Fruit fly (Drosophila melanogaster) whole organism, embryonic: ENCODE results near the gene CG43175.

Experiments used
- Aef1 ChIP-seq: fragments of 200-800 bp; sonication (Bioruptor generic); IDR thresholded peaks from 3 replicates; pipeline ENCODE4 v1.3.6; 2022; ENCODE audit warnings: missing biosample characterization, missing genetic modification characterization
- Bdp1 ChIP-seq: fragments of 200-800 bp; sonication (Bioruptor generic); optimal IDR thresholded peaks from 3 replicates; lab custom pipeline; 2016; ENCODE audit warnings: missing biosample characterization, missing genetic modification characterization
- Bgb ChIP-seq: fragments of 200-800 bp; sonication (Bioruptor generic); IDR thresholded peaks from 2 replicates; pipeline ENCODE4 v1.3.6; 2022; ENCODE audit warnings: missing biosample characterization, missing genetic modification characterization; ENCODE audit not compliant: partially characterized antibody
- CG13287 ChIP-seq: fragments of 200-800 bp; sonication (Bioruptor generic); IDR thresholded peaks from 2 replicates; pipeline ENCODE4 v1.3.6; 2022; ENCODE audit warnings: missing biosample characterization, missing genetic modification characterization; ENCODE audit not compliant: partially characterized antibody
- CG13624 ChIP-seq: fragments of 200-800 bp; sonication (Bioruptor generic); optimal IDR thresholded peaks from 2 replicates; lab custom pipeline; 2016; ENCODE audit warnings: missing biosample characterization, missing genetic modification characterization
- CG14860 ChIP-seq: fragments of 200-800 bp; sonication (Bioruptor generic); IDR thresholded peaks from 3 replicates; pipeline ENCODE4 v1.3.6; 2022; ENCODE audit warnings: missing biosample characterization, missing genetic modification characterization; ENCODE audit not compliant: partially characterized antibody
- CG16813 ChIP-seq: fragments of 200-800 bp; sonication (Bioruptor generic); IDR thresholded peaks from 3 replicates; pipeline ENCODE4 v1.3.6; 2022; ENCODE audit warnings: missing biosample characterization, missing genetic modification characterization; ENCODE audit not compliant: partially characterized antibody
- CG2120 ChIP-seq: fragments of 200-800 bp; sonication (Bioruptor generic); optimal IDR thresholded peaks from 3 replicates; lab custom pipeline; 2016; ENCODE audit warnings: missing biosample characterization, missing genetic modification characterization
- CG2712 ChIP-seq: fragments of 200-800 bp; optimal IDR thresholded peaks from 3 replicates; lab custom pipeline; 2019; ENCODE audit warnings: missing biosample characterization, mild to moderate bottlenecking, missing genetic modification characterization, moderate library complexity
- CG3995 ChIP-seq: fragments of 200-800 bp; sonication (Bioruptor generic); optimal IDR thresholded peaks from 3 replicates; lab custom pipeline; 2016; ENCODE audit warnings: missing biosample characterization, missing genetic modification characterization
- CG42726 ChIP-seq: fragments of 200-800 bp; sonication (Bioruptor generic); IDR thresholded peaks from 2 replicates; pipeline ENCODE4 v1.3.6; 2022; ENCODE audit warnings: missing biosample characterization, missing genetic modification characterization; ENCODE audit not compliant: partially characterized antibody
- CG4730 ChIP-seq: fragments of 200-800 bp; sonication (Bioruptor generic); IDR thresholded peaks from 2 replicates; pipeline ENCODE4 v1.3.6; 2022; ENCODE audit warnings: missing biosample characterization, missing genetic modification characterization
- CG6272 ChIP-seq: fragments of 200-800 bp; sonication (Bioruptor generic); IDR thresholded peaks from 2 replicates; pipeline ENCODE4 v1.3.6; 2022; ENCODE audit warnings: missing biosample characterization, missing genetic modification characterization
- CG6689 ChIP-seq: fragments of 200-800 bp; sonication (Bioruptor generic); IDR thresholded peaks from 2 replicates; pipeline ENCODE4 v1.3.6; 2022; ENCODE audit warnings: missing biosample characterization, missing genetic modification characterization
- CG7372 ChIP-seq: fragments of 200-800 bp; sonication (Bioruptor generic); IDR thresholded peaks from 2 replicates; pipeline ENCODE4 v1.3.6; 2022; ENCODE audit warnings: missing biosample characterization, missing genetic modification characterization
- CG8290 ChIP-seq, 3 experiments: fragments of 200-800 bp; sonication (Bioruptor generic); optimal IDR thresholded peaks; 2 replicates each; lab custom pipeline; 2016 to 2019; ENCODE audit warnings: missing biosample characterization in 3 of 3, missing genetic modification characterization in 3 of 3, mild to moderate bottlenecking in 2 of 3, moderate library complexity in 1 of 3
- CG9609 ChIP-seq: fragments of 200-800 bp; sonication (Bioruptor generic); optimal IDR thresholded peaks from 3 replicates; lab custom pipeline; 2016; ENCODE audit warnings: missing biosample characterization, missing genetic modification characterization
- CG9932 ChIP-seq: fragments of 200-800 bp; sonication (Bioruptor generic); IDR thresholded peaks from 2 replicates; pipeline ENCODE4 v1.3.6; 2022; ENCODE audit warnings: missing biosample characterization, missing genetic modification characterization
- Dll ChIP-seq: fragments of 200-800 bp; sonication (Bioruptor generic); IDR thresholded peaks from 4 replicates; pipeline ENCODE4 v1.3.6; 2022; ENCODE audit warnings: missing biosample characterization, missing genetic modification characterization; ENCODE audit not compliant: partially characterized antibody
- Eip74EF ChIP-seq, 2 experiments: fragments of 200-800 bp in 1 of 2; fragments of >200 bp in 1 of 2; sonication (Bioruptor generic) in 1 of 2; optimal IDR thresholded peaks; 2 replicates each; lab custom pipeline; 2017 to 2019; ENCODE audit warnings: missing biosample characterization in 2 of 2, missing genetic modification characterization in 2 of 2, mild to moderate bottlenecking in 1 of 2, moderate library complexity in 1 of 2
- Ets65A ChIP-seq: fragments of 200-800 bp; sonication (Bioruptor generic); peaks from one replicate; lab custom pipeline; 2016; ENCODE audit warnings: missing biosample characterization, missing genetic modification characterization
- Ets97D ChIP-seq: fragments of 200-800 bp; sonication (Bioruptor generic); optimal IDR thresholded peaks from 3 replicates; lab custom pipeline; 2016; ENCODE audit warnings: missing biosample characterization, missing genetic modification characterization
- Med ChIP-seq: fragments of 200-800 bp; sonication (Bioruptor generic); peaks from one replicate; lab custom pipeline; 2016; ENCODE audit warnings: missing biosample characterization, missing genetic modification characterization, mild to moderate bottlenecking, inconsistent platforms, moderate library complexity
- Oaz ChIP-seq: fragments of 200-800 bp; sonication (Bioruptor generic); IDR thresholded peaks from 2 replicates; pipeline ENCODE4 v1.3.6; 2022; ENCODE audit warnings: missing biosample characterization, missing genetic modification characterization
- Opbp ChIP-seq: fragments of 200-800 bp; sonication (Bioruptor generic); IDR thresholded peaks from 3 replicates; pipeline ENCODE4 v1.3.6; 2022; ENCODE audit warnings: missing biosample characterization, missing genetic modification characterization; ENCODE audit not compliant: partially characterized antibody
- Rx ChIP-seq: fragments of 200-800 bp; sonication (Bioruptor generic); IDR thresholded peaks from 2 replicates; pipeline ENCODE4 v1.3.6; 2022; ENCODE audit warnings: missing biosample characterization, missing genetic modification characterization
- Sry-β ChIP-seq: fragments of 200-800 bp; sonication (Bioruptor generic); optimal IDR thresholded peaks from 2 replicates; lab custom pipeline; 2018; ENCODE audit warnings: missing biosample characterization, mild to moderate bottlenecking, missing genetic modification characterization, moderate library complexity
- abd-A ChIP-seq: fragments of 200-800 bp; sonication (Bioruptor generic); optimal IDR thresholded peaks from 3 replicates; lab custom pipeline; 2019; ENCODE audit warnings: missing biosample characterization, mild to moderate bottlenecking, missing genetic modification characterization, moderate library complexity
- amos ChIP-seq: fragments of 200-800 bp; sonication (Bioruptor generic); IDR thresholded peaks from 2 replicates; pipeline ENCODE4 v1.3.6; 2022; ENCODE audit warnings: missing biosample characterization, missing genetic modification characterization; ENCODE audit not compliant: partially characterized antibody
- ato ChIP-seq: fragments of 200-800 bp; sonication (Bioruptor generic); IDR thresholded peaks from 2 replicates; pipeline ENCODE4 v1.3.6; 2022; ENCODE audit warnings: missing biosample characterization, missing genetic modification characterization; ENCODE audit not compliant: partially characterized antibody
- chm ChIP-seq: fragments of 200-800 bp; sonication (Bioruptor generic); IDR thresholded peaks from 2 replicates; pipeline ENCODE4 v1.3.6; 2022; ENCODE audit warnings: missing biosample characterization, missing genetic modification characterization
- eve ChIP-seq, 2 experiments: fragments of >200 bp; optimal IDR thresholded peaks; 2 replicates each; lab custom pipeline; 2017; ENCODE audit warnings: missing biosample characterization in 2 of 2, missing genetic modification characterization in 2 of 2
- ftz-f1 ChIP-seq: fragments of 200-800 bp; sonication (Bioruptor generic); optimal IDR thresholded peaks from 2 replicates; lab custom pipeline; 2016; ENCODE audit warnings: missing biosample characterization, missing genetic modification characterization
- fu2 ChIP-seq: fragments of 200-800 bp; sonication (Bioruptor generic); optimal IDR thresholded peaks from 2 replicates; lab custom pipeline; 2016; ENCODE audit warnings: missing biosample characterization, missing genetic modification characterization
- lilli ChIP-seq: fragments of 200-800 bp; sonication (Bioruptor generic); optimal IDR thresholded peaks from 3 replicates; lab custom pipeline; 2016; ENCODE audit warnings: missing biosample characterization, missing genetic modification characterization
- nmo ChIP-seq: fragments of 200-800 bp; sonication (Bioruptor generic); optimal IDR thresholded peaks from 2 replicates; lab custom pipeline; 2018; ENCODE audit warnings: missing biosample characterization, mild to moderate bottlenecking, missing genetic modification characterization, moderate library complexity
- pan ChIP-seq, 4 experiments: fragments of >200 bp in 3 of 4; fragments of 200-800 bp in 1 of 4; sonication (Bioruptor generic) in 1 of 4; optimal IDR thresholded peaks in 3 of 4; IDR thresholded peaks in 1 of 4; 2 replicates each; pipeline versions ENCODE4 v1.3.6 to Lab custom; 2017 to 2022; ENCODE audit warnings: missing biosample characterization in 2 of 4, missing genetic modification characterization in 2 of 4, mixed read lengths in 1 of 4
- pros ChIP-seq: fragments of 200-800 bp; sonication (Bioruptor generic); optimal IDR thresholded peaks from 3 replicates; lab custom pipeline; 2019; ENCODE audit warnings: missing biosample characterization, mild to moderate bottlenecking, missing genetic modification characterization, moderate library complexity
- row ChIP-seq: fragments of 200-800 bp; sonication (Bioruptor generic); IDR thresholded peaks from 3 replicates; pipeline ENCODE4 v1.3.6; 2022; ENCODE audit warnings: missing biosample characterization, missing genetic modification characterization
- sens ChIP-seq: fragments of 200-800 bp; sonication (Bioruptor generic); peaks from one replicate; lab custom pipeline; 2016; ENCODE audit warnings: missing biosample characterization, missing genetic modification characterization
- slbo ChIP-seq: fragments of 200-800 bp; sonication (Bioruptor generic); IDR thresholded peaks from 2 replicates; pipeline ENCODE4 v1.3.6; 2022; ENCODE audit warnings: missing biosample characterization, missing genetic modification characterization
- sob ChIP-seq: fragments of 200-800 bp; sonication (Bioruptor generic); IDR thresholded peaks from 2 replicates; pipeline ENCODE4 v1.3.6; 2022; ENCODE audit warnings: missing biosample characterization, missing genetic modification characterization
- tll ChIP-seq, 2 experiments: fragments of 200-800 bp in 1 of 2; fragments of >200 bp in 1 of 2; sonication (Bioruptor generic) in 1 of 2; optimal IDR thresholded peaks; 2 replicates each; lab custom pipeline; 2017 to 2019; ENCODE audit warnings: missing biosample characterization in 2 of 2, missing genetic modification characterization in 2 of 2, mild to moderate bottlenecking in 1 of 2, moderate library complexity in 1 of 2
- vnd ChIP-seq: fragments of 200-800 bp; sonication (Bioruptor generic); IDR thresholded peaks from 3 replicates; pipeline ENCODE4 v1.3.6; 2022; ENCODE audit warnings: missing biosample characterization, missing genetic modification characterization; ENCODE audit not compliant: partially characterized antibody
- yki ChIP-seq: fragments of >200 bp; optimal IDR thresholded peaks from 3 replicates; lab custom pipeline; 2018
- z ChIP-seq: fragments of 200-800 bp; sonication (Bioruptor generic); IDR thresholded peaks from 3 replicates; pipeline ENCODE4 v1.3.6; 2022; ENCODE audit warnings: missing biosample characterization, missing genetic modification characterization

The CG43175 gene

dm6 chr3R:17646102-17647050 lies 15.9 kb downstream of the CG43175 start (continued):
- peak; percentile 39; the same call in 1 of the 2 replicates for TF ChIP-seq CG13287
- TF ChIP-seq CG14860, result peak; percentile 54
- TF ChIP-seq sens (GFP tag; lab: Kevin White, UChicago), result peak; percentile 88
- no peak for TF ChIP-seq CG8290 (GFP tag; optimal IDR thresholded peaks at IDR 0.05; lab: Kevin White, UChicago)
- peak in 1 of 2 experiments; percentile 20 for TF ChIP-seq CG8290 (tag; optimal IDR thresholded peaks at IDR 0.05; lab: Kevin White, UChicago)
- peak; percentile 65; the same call in 1 of the 2 replicates for TF ChIP-seq ato (GFP tag; lab: Robert Waterston, UW)
- peak; percentile 20; the same call in 1 of the 2 replicates for TF ChIP-seq chm (GFP tag; lab: Robert Waterston, UW)
- peak; percentile 22 for TF ChIP-seq abd-A
- TF ChIP-seq Ets65A (GFP tag; lab: Kevin White, UChicago), result peak; percentile 59
- TF ChIP-seq Dll (GFP tag; lab: Robert Waterston, UW), result peak; percentile 55; the same call in 2 of the 4 replicates
- peak; percentile 33 for TF ChIP-seq CG13624 (GFP tag; lab: Kevin White, UChicago)
- TF ChIP-seq Med (GFP tag; lab: Kevin White, UChicago), result peak; percentile 66
- peak; percentile 9 for TF ChIP-seq CG2712 (tag; lab: Kevin White, UChicago)
- TF ChIP-seq z, result 0 out of 3 replicates have a peak, but pooled peaks have one; percentile 21
- peak; percentile 37; the same call in 1 of the 2 replicates for TF ChIP-seq sob
- TF ChIP-seq fu2 (GFP tag; lab: Kevin White, UChicago), result no peak
- peak; percentile 58; the same call in 2 of the 3 replicates for TF ChIP-seq row
- peak in 1 of 2 experiments; percentile 20 for TF ChIP-seq Eip74EF (GFP tag; optimal IDR thresholded peaks at IDR 0.05; lab: Kevin White, UChicago)
- TF ChIP-seq Oaz (GFP tag; lab: Robert Waterston, UW), result no peak
- peak; percentile 70 for TF ChIP-seq Opbp (GFP tag; lab: Robert Waterston, UW)
- TF ChIP-seq Aef1 (GFP tag; lab: Robert Waterston, UW), result no peak
- TF ChIP-seq pros (GFP tag; lab: Kevin White, UChicago), result peak; percentile 19
- TF ChIP-seq tll (GFP tag; optimal IDR thresholded peaks at IDR 0.05; lab: Kevin White, UChicago), result peak in 1 of 2 experiments; percentile 36
- TF ChIP-seq CG2120, result peak; percentile 12
- peak; percentile 76 for TF ChIP-seq amos
- peak; percentile 75 for TF ChIP-seq CG3995
- TF ChIP-seq CG9932 (GFP tag; lab: Robert Waterston, UW), result peak; percentile 46; the same call in 1 of the 2 replicates
- TF ChIP-seq CG6272, result 0 out of 2 replicates have a peak, but pooled peaks have one; percentile 15
- TF ChIP-seq CG6689, result no peak
- no peak for TF ChIP-seq nmo
- TF ChIP-seq vnd (GFP tag; lab: Robert Waterston, UW), result peak; percentile 63; the same call in 2 of the 3 replicates
- peak in 1 of 2 experiments; percentile 11 for TF ChIP-seq eve (GFP tag; optimal IDR thresholded peaks at IDR 0.05; lab: Kevin White, UChicago)
- no peak for TF ChIP-seq CG9609 (GFP tag; lab: Kevin White, UChicago)
- TF ChIP-seq CG4730 (GFP tag; lab: Robert Waterston, UW), result no peak
- TF ChIP-seq Sry-β (GFP tag; lab: Kevin White, UChicago), result peak; percentile 70
- peak; percentile 6 for TF ChIP-seq Ets97D (GFP tag; lab: Kevin White, UChicago)
- TF ChIP-seq CG7372 (GFP tag; lab: Robert Waterston, UW), result no peak
- no peak for TF ChIP-seq Rx
- TF ChIP-seq yki (lab: Kevin White, UChicago), result no peak
- no peak for TF ChIP-seq pan (optimal IDR thresholded peaks at IDR 0.05; lab: Kevin White, UChicago)
- no peak for TF ChIP-seq pan (GFP tag; optimal IDR thresholded peaks at IDR 0.05 in 1 of 2, IDR thresholded peaks at IDR 0.05 in 1 of 2)
- TF ChIP-seq lilli (GFP tag; lab: Kevin White, UChicago), result peak; percentile 10
- TF ChIP-seq CG42726 (GFP tag; lab: Robert Waterston, UW), result peak; percentile 64
- peak; percentile 86 for TF ChIP-seq CG16813 (GFP tag; lab: Robert Waterston, UW)
- peak; percentile 34; the same call in 1 of the 2 replicates for TF ChIP-seq slbo (GFP tag; lab: Robert Waterston, UW)
- TF ChIP-seq Bgb (GFP tag; lab: Robert Waterston, UW), result peak; percentile 70
- no peak for TF ChIP-seq ftz-f1 (GFP tag; lab: Kevin White, UChicago)
- peak; percentile 98 for TF ChIP-seq Bdp1
